Fruit fly (Drosophila melanogaster) whole organism, prepupa: Measurements from ENCODE around the gene Shc.

Experiments used
- CG11294 ChIP-seq: fragments of 200-800 bp; sonication (Bioruptor generic); IDR thresholded peaks from 2 replicates; pipeline ENCODE4 v1.3.6; 2022; ENCODE audit warnings: missing biosample characterization, missing genetic modification characterization
- CG16779 ChIP-seq: fragments of 200-800 bp; sonication (Bioruptor generic); optimal IDR thresholded peaks from 3 replicates; lab custom pipeline; 2017; ENCODE audit warnings: missing biosample characterization, mild to moderate bottlenecking, missing genetic modification characterization
- CG6792 ChIP-seq: fragments of 200-800 bp; sonication (Bioruptor generic); optimal IDR thresholded peaks from 3 replicates; lab custom pipeline; 2016; ENCODE audit warnings: missing biosample characterization, missing genetic modification characterization
- Ets21C ChIP-seq: fragments of 200-800 bp; sonication (Bioruptor generic); optimal IDR thresholded peaks from 3 replicates; lab custom pipeline; 2016; ENCODE audit warnings: missing biosample characterization, missing genetic modification characterization
- Ets96B ChIP-seq: fragments of 200-800 bp; optimal IDR thresholded peaks from 2 replicates; lab custom pipeline; 2019; ENCODE audit warnings: missing biosample characterization, mild to moderate bottlenecking, missing genetic modification characterization, moderate library complexity
- achi ChIP-seq: fragments of 200-800 bp; sonication (Bioruptor generic); optimal IDR thresholded peaks from 3 replicates; lab custom pipeline; 2016; ENCODE audit warnings: missing biosample characterization, missing genetic modification characterization
- dac ChIP-seq: fragments of 200-800 bp; sonication (Bioruptor generic); optimal IDR thresholded peaks from 2 replicates; lab custom pipeline; 2017; ENCODE audit warnings: missing biosample characterization, mild to moderate bottlenecking, missing genetic modification characterization
- fkh ChIP-seq: fragments of 200-800 bp; sonication (Bioruptor generic); optimal IDR thresholded peaks from 3 replicates; lab custom pipeline; 2017; ENCODE audit warnings: missing biosample characterization, mild to moderate bottlenecking, missing genetic modification characterization, moderate library complexity

DNA sequence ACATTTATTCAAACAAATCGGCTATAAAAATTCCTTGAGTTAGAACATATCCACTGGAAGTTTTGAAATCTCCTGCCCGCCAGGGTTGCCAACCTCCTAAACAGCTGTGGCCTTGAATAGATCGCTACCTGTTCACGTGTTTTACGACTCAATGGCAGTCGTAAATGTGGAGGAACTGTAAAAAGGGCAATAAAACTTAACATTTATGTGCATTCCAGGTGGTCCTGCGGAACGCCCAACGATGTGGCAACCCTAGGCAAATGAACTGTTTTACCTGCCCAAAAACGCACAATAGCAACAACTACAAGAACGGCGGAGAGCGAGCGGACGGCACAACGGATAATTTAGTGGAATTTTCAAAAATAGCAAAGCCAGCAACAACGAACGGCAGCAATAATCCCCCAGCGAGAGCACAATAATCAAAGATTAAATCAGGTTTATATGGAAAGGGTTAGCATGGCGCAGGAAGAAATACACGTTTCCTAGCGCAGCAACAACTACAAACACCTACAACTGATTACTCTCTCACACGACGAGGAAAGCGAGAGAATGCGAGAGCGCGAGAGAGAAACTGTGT, 34.9 kb downstream of the Shc start:
- peak; percentile 36; the same call in 1 of the 2 replicates for TF ChIP-seq CG11294 (GFP tag; lab: Robert Waterston, UW)
- no peak for TF ChIP-seq CG16779 (tag; lab: Kevin White, UChicago)
- no peak for TF ChIP-seq fkh (GFP tag; lab: Kevin White, UChicago)
- no peak for TF ChIP-seq CG6792 (GFP tag; lab: Kevin White, UChicago)
- TF ChIP-seq dac (GFP tag; lab: Kevin White, UChicago): no peak
- no peak for TF ChIP-seq achi
- TF ChIP-seq Ets96B: peak; percentile 27
- no peak for TF ChIP-seq Ets21C
